Fruit fly (Drosophila melanogaster) whole organism, wandering third instar larva: Measurements from ENCODE around the gene ush.

ENCODE experiments used
- CG32264 ChIP-seq: fragments of 200-800 bp; sonication (Bioruptor generic); optimal IDR thresholded peaks from 2 replicates; lab custom pipeline; 2016; ENCODE audit warnings: missing biosample characterization, missing genetic modification characterization
- CG9705 ChIP-seq: fragments of 200-800 bp; sonication (Bioruptor generic); optimal IDR thresholded peaks from 2 replicates; lab custom pipeline; 2018; ENCODE audit warnings: missing biosample characterization, mild to moderate bottlenecking, missing genetic modification characterization
- CrebA ChIP-seq: fragments of 200-800 bp; sonication (Bioruptor generic); optimal IDR thresholded peaks from 2 replicates; lab custom pipeline; 2016; ENCODE audit warnings: missing biosample characterization, mild to moderate bottlenecking, missing genetic modification characterization, borderline replicate concordance
- Dfd ChIP-seq: fragments of >200 bp; optimal IDR thresholded peaks from 2 replicates; lab custom pipeline; 2017; ENCODE audit warnings: missing biosample characterization, missing genetic modification characterization
- Dif ChIP-seq: fragments of 200-275, 200-300 bp; sonication (Bioruptor generic); optimal IDR thresholded peaks from 2 replicates; lab custom pipeline; 2018; ENCODE audit warnings: missing biosample characterization, missing genetic modification characterization; ENCODE audit not compliant: partially characterized antibody
- GATAd ChIP-seq: sonication (Bioruptor generic); optimal IDR thresholded peaks from 2 replicates; lab custom pipeline; 2016; ENCODE audit warnings: missing biosample characterization, missing genetic modification characterization
- HLH106 ChIP-seq: fragments of 200-800 bp; optimal IDR thresholded peaks from 3 replicates; lab custom pipeline; 2019; ENCODE audit warnings: missing biosample characterization, mild to moderate bottlenecking, missing genetic modification characterization, moderate library complexity
- Hnf4 ChIP-seq: fragments of 200-800 bp; sonication (Bioruptor generic); optimal IDR thresholded peaks from 2 replicates; lab custom pipeline; 2016; ENCODE audit warnings: missing biosample characterization, mild to moderate bottlenecking, missing genetic modification characterization
- Hr83 ChIP-seq: fragments of 200-300 bp; sonication (Bioruptor generic); optimal IDR thresholded peaks from 2 replicates; lab custom pipeline; 2016; ENCODE audit warnings: missing biosample characterization, mild to moderate bottlenecking, missing genetic modification characterization, moderate library complexity; ENCODE audit not compliant: poor library complexity, severe bottlenecking
- Mio ChIP-seq: sonication (Bioruptor generic); optimal IDR thresholded peaks from 2 replicates; lab custom pipeline; 2016; ENCODE audit warnings: missing biosample characterization, missing genetic modification characterization
- Myc ChIP-seq: fragments of >200 bp; optimal IDR thresholded peaks from 2 replicates; lab custom pipeline; 2017
- N ChIP-seq: fragments of >200 bp; optimal IDR thresholded peaks from 2 replicates; lab custom pipeline; 2018; ENCODE audit warnings: missing biosample characterization, missing external identifiers, missing genetic modification characterization
- OdsH ChIP-seq: fragments of 200-800 bp; sonication (Bioruptor generic); optimal IDR thresholded peaks from 2 replicates; lab custom pipeline; 2016; ENCODE audit warnings: missing biosample characterization, mild to moderate bottlenecking, missing genetic modification characterization
- Rel ChIP-seq, 2 experiments: fragments of 200-800 bp; sonication (Bioruptor generic) in 1 of 2; optimal IDR thresholded peaks; 2 replicates in 1 of 2; 3 replicates in 1 of 2; lab custom pipeline; 2016 to 2019; ENCODE audit warnings: mild to moderate bottlenecking in 2 of 2, missing biosample characterization in 2 of 2, missing genetic modification characterization in 2 of 2, moderate library complexity in 1 of 2
- Sp1 ChIP-seq: fragments of 200-800 bp; sonication (Bioruptor generic); optimal IDR thresholded peaks from 3 replicates; lab custom pipeline; 2019; ENCODE audit warnings: missing biosample characterization, mild to moderate bottlenecking, missing genetic modification characterization, moderate library complexity
- br ChIP-seq: fragments of 200-800 bp; sonication (Bioruptor generic); optimal IDR thresholded peaks from 2 replicates; lab custom pipeline; 2016; ENCODE audit warnings: missing biosample characterization, missing genetic modification characterization
- brk ChIP-seq: fragments of 200-800 bp; sonication (Bioruptor generic); optimal IDR thresholded peaks from 2 replicates; lab custom pipeline; 2016; ENCODE audit warnings: missing biosample characterization, mild to moderate bottlenecking, missing genetic modification characterization
- dl ChIP-seq, 2 experiments: fragments of 175-275, 200-275 bp in 1 of 2; fragments of 200-275 bp in 1 of 2; sonication (Bioruptor generic); optimal IDR thresholded peaks; lab custom pipeline; 2018; ENCODE audit warnings: mild to moderate bottlenecking in 2 of 2, missing biosample characterization in 2 of 2, missing genetic modification characterization in 2 of 2, moderate library complexity in 2 of 2; ENCODE audit not compliant: partially characterized antibody in 2 of 2, insufficient read depth in 1 of 2
- ey ChIP-seq: fragments of 200-800 bp; sonication (Bioruptor generic); optimal IDR thresholded peaks from 2 replicates; lab custom pipeline; 2016; ENCODE audit warnings: missing biosample characterization, missing genetic modification characterization
- foxo ChIP-seq, 2 experiments: fragments of 200-800 bp; sonication (Bioruptor generic); optimal IDR thresholded peaks; 2 replicates in 1 of 2; 3 replicates in 1 of 2; lab custom pipeline; 2016 to 2017; ENCODE audit warnings: missing biosample characterization in 2 of 2, missing genetic modification characterization in 2 of 2
- fru ChIP-seq: fragments of 200-800 bp; sonication (Bioruptor generic); optimal IDR thresholded peaks from 3 replicates; lab custom pipeline; 2016; ENCODE audit warnings: missing biosample characterization, mild to moderate bottlenecking, missing genetic modification characterization
- h ChIP-seq: fragments of 200-800 bp; sonication (Bioruptor generic); optimal IDR thresholded peaks from 3 replicates; lab custom pipeline; 2016; ENCODE audit warnings: missing biosample characterization, mild to moderate bottlenecking, missing genetic modification characterization
- jim ChIP-seq: fragments of 175-275, 200-325 bp; sonication (Bioruptor generic); optimal IDR thresholded peaks from 2 replicates; lab custom pipeline; 2016; ENCODE audit warnings: missing biosample characterization, mild to moderate bottlenecking, missing genetic modification characterization
- lola ChIP-seq: fragments of >200 bp; optimal IDR thresholded peaks from 2 replicates; lab custom pipeline; 2017; ENCODE audit warnings: missing biosample characterization, missing genetic modification characterization
- pan ChIP-seq: fragments of >200 bp; optimal IDR thresholded peaks from 2 replicates; lab custom pipeline; 2017
- psq ChIP-seq: fragments of 200-800 bp; sonication (Bioruptor generic); optimal IDR thresholded peaks from 3 replicates; lab custom pipeline; 2017; ENCODE audit warnings: missing biosample characterization, mild to moderate bottlenecking, missing genetic modification characterization, moderate library complexity
- rgr ChIP-seq: fragments of 200-800 bp; sonication (Bioruptor generic); optimal IDR thresholded peaks from 3 replicates; lab custom pipeline; 2016; ENCODE audit warnings: missing biosample characterization, mild to moderate bottlenecking, missing genetic modification characterization
- sage ChIP-seq: fragments of 200-800 bp; sonication (Bioruptor generic); optimal IDR thresholded peaks from 2 replicates; lab custom pipeline; 2016; ENCODE audit warnings: missing biosample characterization, mild to moderate bottlenecking, missing genetic modification characterization
- sv ChIP-seq: fragments of 200-800 bp; sonication (Bioruptor generic); optimal IDR thresholded peaks from 3 replicates; lab custom pipeline; 2016; ENCODE audit warnings: missing biosample characterization, missing genetic modification characterization
- tai ChIP-seq: sonication (Bioruptor generic); optimal IDR thresholded peaks from 2 replicates; lab custom pipeline; 2016; ENCODE audit warnings: missing biosample characterization, missing genetic modification characterization
- usp ChIP-seq: fragments of >200 bp; optimal IDR thresholded peaks from 2 replicates; lab custom pipeline; 2017; ENCODE audit warnings: missing biosample characterization, missing genetic modification characterization

ush gene

DNA sequence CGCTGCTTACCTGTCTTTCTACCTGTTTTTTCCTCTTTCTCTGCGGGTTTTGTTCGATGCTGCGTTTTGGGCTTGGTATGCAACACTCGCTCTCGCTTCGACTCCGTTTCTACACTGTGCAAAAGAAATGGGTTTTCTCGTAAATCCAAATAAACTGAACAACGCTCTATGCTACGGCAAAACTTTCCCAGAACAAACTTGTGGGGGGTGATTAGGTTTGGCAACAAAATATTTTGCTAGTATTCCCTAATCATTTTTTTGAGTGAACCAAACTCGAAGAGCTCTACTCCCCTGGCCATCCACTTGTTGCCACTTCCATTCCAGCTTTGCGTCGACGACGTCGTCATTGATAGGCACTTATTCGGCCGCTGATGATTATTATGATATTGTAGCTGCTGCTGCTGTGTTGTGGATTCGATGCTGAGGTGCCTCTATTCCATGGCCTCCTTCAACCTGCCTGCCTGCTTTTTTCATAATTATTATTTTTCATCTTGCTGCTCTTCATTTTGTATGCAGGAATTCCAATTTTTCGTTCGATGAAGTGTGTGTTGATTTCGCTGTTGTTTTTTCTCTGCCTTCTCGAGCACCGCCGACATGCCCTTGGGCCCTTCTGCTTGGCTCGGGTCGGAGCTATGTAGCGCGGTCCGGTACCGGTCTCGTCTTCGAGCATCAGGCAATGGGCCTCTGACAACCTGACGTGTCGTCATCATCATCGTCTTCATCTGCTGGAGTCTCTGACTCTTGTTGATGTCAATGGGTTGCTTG lies 33.9 kb upstream of the ush start (continued):
- TF ChIP-seq Dfd (GFP tag; lab: Kevin White, UChicago) (no peak), Hr83 (GFP tag; lab: Kevin White, UChicago) (peak; percentile 82), jim (GFP tag; lab: Kevin White, UChicago) (no peak), fru (peak; percentile 97), br (GFP tag; lab: Kevin White, UChicago) (peak; percentile 96)

DNA sequence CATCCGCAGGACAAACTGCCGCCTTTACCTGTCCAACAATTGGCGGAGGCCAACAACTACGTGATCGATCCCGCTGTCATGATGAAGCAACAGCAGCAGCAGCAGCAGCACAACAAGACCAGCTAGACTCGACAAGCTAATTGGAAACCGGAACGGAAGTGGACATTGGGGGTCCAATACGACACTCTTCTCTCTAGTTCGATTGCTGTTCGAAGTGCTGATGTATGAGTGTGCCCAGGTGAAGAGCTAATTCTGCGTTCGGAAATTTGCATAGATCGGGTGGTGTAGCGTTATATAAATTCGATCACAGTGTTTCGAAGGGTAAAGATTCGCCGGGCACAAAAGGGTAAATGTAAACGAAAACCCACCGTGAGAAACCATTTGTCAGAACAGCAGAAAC lies 28.9 kb upstream of the ush start:
- no peak for TF ChIP-seq Dif (GFP tag; lab: Kevin White, UChicago)
- TF ChIP-seq Sp1: no peak
- no peak for TF ChIP-seq Myc
- TF ChIP-seq h (GFP tag; lab: Kevin White, UChicago): no peak
- no peak for TF ChIP-seq ey (GFP tag; lab: Kevin White, UChicago)
- TF ChIP-seq brk (GFP tag; lab: Kevin White, UChicago): no peak
- TF ChIP-seq Dfd (GFP tag; lab: Kevin White, UChicago): no peak
- no peak for TF ChIP-seq pan (lab: Kevin White, UChicago)
- TF ChIP-seq rgr (GFP tag; lab: Kevin White, UChicago): no peak
- no peak for TF ChIP-seq GATAd (GFP tag; lab: Kevin White, UChicago)
- no peak for TF ChIP-seq Hr83 (GFP tag; lab: Kevin White, UChicago)
- TF ChIP-seq CG32264: no peak
- TF ChIP-seq CrebA (GFP tag; lab: Kevin White, UChicago): no peak
- TF ChIP-seq lola (GFP tag; lab: Kevin White, UChicago): no peak
- no peak for TF ChIP-seq tai (GFP tag; lab: Kevin White, UChicago)
- TF ChIP-seq foxo (GFP tag; optimal IDR thresholded peaks at IDR 0.05; lab: Kevin White, UChicago): no peak
- TF ChIP-seq psq (GFP tag; lab: Kevin White, UChicago): no peak
- TF ChIP-seq jim (GFP tag; lab: Kevin White, UChicago): no peak

DNA sequence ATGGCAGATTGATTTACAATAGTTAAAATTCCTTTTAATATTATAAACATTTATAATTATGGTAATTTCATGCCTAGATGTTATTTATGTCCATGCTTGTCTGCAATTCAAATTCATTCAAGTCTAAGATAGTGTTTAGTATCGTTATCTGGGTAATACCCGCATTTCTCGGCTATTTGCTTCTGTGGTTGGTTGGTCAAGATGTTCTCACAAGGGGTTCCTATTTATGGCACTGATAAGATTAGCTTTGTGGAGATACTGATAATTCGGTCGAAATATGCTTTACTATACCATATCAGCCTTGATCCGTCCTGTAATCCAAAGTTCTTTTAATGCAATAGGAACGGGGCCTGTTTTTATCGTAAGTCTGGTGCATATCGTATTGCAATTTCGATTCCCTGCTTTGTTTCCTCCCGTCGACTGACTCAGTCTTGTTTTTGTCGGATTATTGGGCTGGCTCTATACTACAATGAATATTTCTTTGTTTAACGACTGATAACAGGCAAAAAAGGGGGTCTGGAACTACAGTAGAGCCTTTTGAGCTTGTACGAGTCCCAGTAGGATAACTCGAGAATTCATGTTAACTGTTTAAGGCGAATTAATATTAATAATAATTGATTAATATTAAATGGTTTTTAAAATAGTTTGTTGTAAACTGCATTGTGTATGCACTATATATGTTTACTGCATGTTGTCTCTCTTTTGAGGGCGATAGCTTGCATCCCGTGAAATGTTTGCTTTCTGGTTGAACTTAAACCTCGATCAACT lies 24.1 kb upstream of the ush start:
- TF ChIP-seq HLH106 (peak; percentile 38), CG9705 (no peak), dl (GFP tag; optimal IDR thresholded peaks at IDR 0.05; lab: Kevin White, UChicago; ENCODE audit: insufficient read depth in 1 of 2, partially characterized antibody in 2 of 2) (peak in 1 of 2 experiments; percentile 1), brk (GFP tag; lab: Kevin White, UChicago) (no peak), ey (GFP tag; lab: Kevin White, UChicago) (no peak), CG32264 (no peak), CrebA (GFP tag; lab: Kevin White, UChicago) (no peak), Hnf4 (GFP tag; lab: Kevin White, UChicago) (no peak), Mio (GFP tag; lab: Kevin White, UChicago) (no peak), h (GFP tag; lab: Kevin White, UChicago) (peak; percentile 0), Rel (GFP tag; optimal IDR thresholded peaks at IDR 0.05; lab: Kevin White, UChicago) (no peak), Rel (tag; optimal IDR thresholded peaks at IDR 0.05; lab: Kevin White, UChicago) (peak; percentile 75), OdsH (GFP tag; lab: Kevin White, UChicago) (peak; percentile 31), sv (no peak), tai (GFP tag; lab: Kevin White, UChicago) (no peak), rgr (GFP tag; lab: Kevin White, UChicago) (peak; percentile 41), psq (GFP tag; lab: Kevin White, UChicago) (peak; percentile 14), sage (GFP tag; lab: Kevin White, UChicago) (no peak), fru (peak; percentile 32), foxo (GFP tag; optimal IDR thresholded peaks at IDR 0.05; lab: Kevin White, UChicago) (peak in 1 of 2 experiments; percentile 40), N (no peak), pan (lab: Kevin White, UChicago) (no peak), Sp1 (peak; percentile 33)

DNA sequence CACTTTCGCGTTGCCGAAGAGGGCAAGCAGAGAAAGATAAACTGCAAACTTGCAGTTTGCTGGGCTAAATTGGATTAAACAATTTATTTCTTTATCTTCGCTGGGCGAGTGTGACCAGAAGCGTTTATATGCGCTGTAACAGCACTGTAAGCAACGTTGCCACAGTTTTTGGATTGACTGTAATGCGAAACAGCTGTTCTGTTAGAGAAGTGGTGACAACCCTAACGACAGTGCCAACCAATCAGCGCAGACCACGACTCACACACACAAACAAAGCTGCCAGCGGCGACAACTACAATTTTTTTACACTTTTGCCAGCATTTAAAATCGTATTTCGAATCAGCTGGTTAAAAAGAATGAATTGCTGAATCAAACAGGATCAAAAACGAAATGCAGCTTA lies 23.1 kb upstream of the ush start, which contains the start of the genes crq and shv:
Gene crq (minus strand): TSS at position 153 of the 400 bp plus-strand sequence.
Gene shv (plus strand): TSS at position 237 of the 400 bp plus-strand sequence.
- no peak for TF ChIP-seq Rel (GFP tag; optimal IDR thresholded peaks at IDR 0.05; lab: Kevin White, UChicago)
- peak; percentile 72 for TF ChIP-seq Rel (tag; optimal IDR thresholded peaks at IDR 0.05; lab: Kevin White, UChicago)
- TF ChIP-seq usp (GFP tag; lab: Kevin White, UChicago): no peak
- TF ChIP-seq N: peak; percentile 3
- TF ChIP-seq Sp1: peak; percentile 30
- TF ChIP-seq, all 38 proteins: peak for 3
